Worm (Caenorhabditis elegans): ENCODE results near the gene glt-3.

The glt-3 gene

DNA sequence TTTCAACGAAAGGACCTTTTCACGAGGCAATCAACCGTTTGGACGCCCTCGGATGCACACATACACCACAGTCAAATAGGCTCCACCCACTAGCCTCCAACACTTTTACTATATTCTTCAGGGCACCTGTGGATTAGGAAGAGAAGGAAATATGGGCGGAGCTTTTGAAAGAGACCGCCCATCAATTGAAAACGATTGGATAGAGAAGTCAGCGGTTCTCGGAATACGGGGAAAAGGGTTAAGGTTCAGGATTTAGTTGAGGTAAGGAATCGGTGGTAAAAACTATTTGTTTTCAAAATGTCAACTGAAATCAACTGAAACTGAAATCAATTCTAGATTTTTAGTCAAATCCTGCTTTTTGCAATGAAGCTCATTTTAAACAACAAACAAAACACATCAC is 19.6 kb upstream of the glt-3 start, which contains the start of gene egl-38:
Gene egl-38, minus strand, starts transcription at position 101 of the 400 bp plus-strand sequence.
- TF ChIP-seq tbx-2 (tag; optimal IDR thresholded peaks at IDR 0.05) (no peak), ceh-31 (tag; optimal IDR thresholded peaks at IDR 0.05) (no peak), pros-1 (tag; optimal IDR thresholded peaks at IDR 0.05) (no peak), hlh-30 (tag; optimal IDR thresholded peaks at IDR 0.05; ENCODE audit: insufficient read depth) (no peak), ttx-3 (tag; optimal IDR thresholded peaks at IDR 0.05) (no peak), nhr-232 (tag; optimal IDR thresholded peaks at IDR 0.05) (no peak), ceh-19 (GFP tag; optimal IDR thresholded peaks at IDR 0.05) (no peak), hlh-15 (tag; optimal IDR thresholded peaks at IDR 0.05) (no peak), npax-4 (tag; optimal IDR thresholded peaks at IDR 0.05) (no peak), elt-4 (tag; optimal IDR thresholded peaks at IDR 0.05) (no peak), ceh-9 (tag; optimal IDR thresholded peaks at IDR 0.05) (no peak), gmeb-2 (tag; optimal IDR thresholded peaks at IDR 0.05) (no peak), zip-5 (tag; optimal IDR thresholded peaks at IDR 0.05) (no peak), unc-86 (tag; optimal IDR thresholded peaks at IDR 0.05) (no peak), hlh-13 (GFP tag; optimal IDR thresholded peaks at IDR 0.05) (no peak), ceh-24 (tag; optimal IDR thresholded peaks at IDR 0.05) (no peak)

- TF ChIP-seq ztf-16 (tag; optimal IDR thresholded peaks at IDR 0.05) (no peak), ceh-31 (tag; optimal IDR thresholded peaks at IDR 0.05) (no peak), pat-9 (tag; optimal IDR thresholded peaks at IDR 0.05) (no peak), unc-3 (GFP tag; conservative IDR thresholded peaks at IDR 0.05) (no peak), unc-3 (tag; optimal IDR thresholded peaks at IDR 0.05) (no peak)
Observed at ce11 chrIV:10110870-10111269, 19.2 kb upstream of the glt-3 start.

DNA sequence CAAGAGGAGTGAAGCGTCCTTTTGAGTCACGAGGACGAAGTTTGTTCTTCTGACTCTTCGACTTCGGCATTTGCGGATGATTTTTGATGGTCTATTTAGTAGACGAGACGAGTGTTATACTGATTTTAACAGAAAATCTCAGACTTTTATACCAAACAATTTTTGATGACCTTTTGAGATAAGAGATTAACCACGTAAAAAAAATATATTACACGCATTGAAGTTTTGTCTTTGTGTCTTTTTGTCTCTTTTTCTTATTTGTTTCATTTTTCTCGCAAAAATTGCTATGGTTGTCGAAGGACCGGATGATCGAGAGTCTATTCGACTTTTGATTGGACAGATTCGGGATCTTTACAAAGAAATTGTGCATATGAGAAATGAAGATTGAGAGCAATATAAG is 18.6 kb upstream of the glt-3 start, which contains the start of gene spch-1:
Gene spch-1, minus strand, starts transcription at position 101 of the 400 bp plus-strand sequence.
- TF ChIP-seq unc-55 (GFP tag; optimal IDR thresholded peaks at IDR 0.05) (no peak), ceh-9 (tag; optimal IDR thresholded peaks at IDR 0.05) (no peak), C38D4.7 (GFP tag; optimal IDR thresholded peaks at IDR 0.05) (no peak), hlh-30 (tag; optimal IDR thresholded peaks at IDR 0.05; ENCODE audit: insufficient read depth) (no peak), eyg-1 (tag; optimal IDR thresholded peaks at IDR 0.05) (no peak), npax-4 (tag; optimal IDR thresholded peaks at IDR 0.05) (no peak), fax-1 (tag; optimal IDR thresholded peaks at IDR 0.05) (no peak), nfya-1 (tag; optimal IDR thresholded peaks at IDR 0.05) (no peak), ztf-16 (tag; optimal IDR thresholded peaks at IDR 0.05) (no peak), nhr-11 (tag; optimal IDR thresholded peaks at IDR 0.05) (no peak), rnt-1 (tag; optimal IDR thresholded peaks at IDR 0.05) (no peak), elt-4 (tag; optimal IDR thresholded peaks at IDR 0.05) (no peak), odd-2 (tag; optimal IDR thresholded peaks at IDR 0.05) (no peak), tbx-7 (tag; optimal IDR thresholded peaks at IDR 0.05) (no peak), ets-4 (tag; optimal IDR thresholded peaks at IDR 0.05) (no peak), ttx-3 (tag; optimal IDR thresholded peaks at IDR 0.05) (no peak), T23F11.4 (GFP tag; optimal IDR thresholded peaks at IDR 0.05) (no peak), ceh-14 (tag; optimal IDR thresholded peaks at IDR 0.05) (no peak), sdc-2 (tag; optimal IDR thresholded peaks at IDR 0.05) (no peak), zip-5 (tag; optimal IDR thresholded peaks at IDR 0.05) (no peak)

DNA sequence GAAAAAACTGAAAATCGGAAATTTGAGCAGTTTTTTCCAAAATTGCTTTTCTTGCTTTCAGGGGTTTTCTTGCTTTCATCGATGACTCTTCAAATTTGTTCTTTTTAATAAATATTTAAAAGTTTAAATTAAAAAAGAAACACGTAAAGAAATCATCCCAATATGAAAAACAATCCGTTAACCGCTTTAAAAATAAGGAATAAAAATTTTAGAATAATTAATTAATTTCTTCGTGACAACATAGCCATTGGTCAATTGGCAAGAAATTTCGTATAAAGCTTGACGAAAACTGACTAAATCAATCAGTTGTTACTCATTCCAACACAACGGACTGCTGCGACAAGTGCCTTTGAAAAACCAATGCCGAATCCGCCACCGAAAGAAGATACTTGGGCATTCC is 17.5 kb upstream of the glt-3 start, which contains the start of gene nsph-3.2:
Gene nsph-3.2, plus strand, starts transcription at position 301 of the 400 bp plus-strand sequence.
- TF ChIP-seq ref-2 (tag; optimal IDR thresholded peaks at IDR 0.05) (no peak), nhr-11 (tag; optimal IDR thresholded peaks at IDR 0.05) (no peak), ceh-30 (tag; optimal IDR thresholded peaks at IDR 0.05) (no peak), pax-1 (tag; optimal IDR thresholded peaks at IDR 0.05) (no peak), hlh-15 (tag; optimal IDR thresholded peaks at IDR 0.05) (no peak), zip-5 (tag; optimal IDR thresholded peaks at IDR 0.05) (no peak), nfya-1 (tag; optimal IDR thresholded peaks at IDR 0.05) (no peak), ceh-6 (GFP tag; optimal IDR thresholded peaks at IDR 0.05) (no peak), tbx-2 (tag; optimal IDR thresholded peaks at IDR 0.05) (no peak), sdc-2 (tag; optimal IDR thresholded peaks at IDR 0.05) (no peak), pat-9 (tag; optimal IDR thresholded peaks at IDR 0.05) (no peak), Y22D7AL.16 (tag; optimal IDR thresholded peaks at IDR 0.05) (no peak), elt-2 (tag; optimal IDR thresholded peaks at IDR 0.05) (no peak), C08G9.2 (tag; optimal IDR thresholded peaks at IDR 0.05) (no peak), madf-2 (tag; optimal IDR thresholded peaks at IDR 0.05) (no peak), unc-55 (GFP tag; optimal IDR thresholded peaks at IDR 0.05) (no peak), dve-1 (tag; optimal IDR thresholded peaks at IDR 0.05) (no peak)

Measured in whole organism, late embryonic.